Worm (Caenorhabditis elegans) whole organism, L4 larva: ENCODE data around the gene tag-77.

Source experiments
- F10B5.3 ChIP-seq: sonication (generic microtip); optimal IDR thresholded peaks from 2 replicates; lab custom pipeline; 2016; ENCODE audit warnings: mild to moderate bottlenecking, missing genetic modification characterization, missing compliant biosample characterization
- F37D6.2 ChIP-seq: sonication (generic microtip); optimal IDR thresholded peaks from 2 replicates; lab custom pipeline; 2016; ENCODE audit warnings: mild to moderate bottlenecking, missing genetic modification characterization, missing compliant biosample characterization
- F44E2.7 ChIP-seq: fragments of 200-800 bp; sonication (Bioruptor generic); IDR thresholded peaks from 2 replicates; pipeline ENCODE4 v2.1.2; 2022; ENCODE audit warnings: missing genetic modification characterization, missing compliant biosample characterization
- F49E8.2 ChIP-seq: sonication (generic microtip); optimal IDR thresholded peaks from 2 replicates; lab custom pipeline; 2016; ENCODE audit warnings: missing compliant biosample characterization, mild to moderate bottlenecking, missing genetic modification characterization, borderline replicate concordance
- Y48G9A.11 ChIP-seq: fragments of 200-800 bp; sonication (Bioruptor generic); IDR thresholded peaks from 2 replicates; pipeline ENCODE4 v1.3.6; 2022; ENCODE audit warnings: missing genetic modification reagents, missing genetic modification characterization, missing compliant biosample characterization
- Y75B8A.6 ChIP-seq: fragments of 200-800 bp; sonication (Bioruptor generic); IDR thresholded peaks from 2 replicates; pipeline ENCODE4 v1.3.6; 2022; ENCODE audit warnings: missing genetic modification reagents, missing genetic modification characterization, missing compliant biosample characterization
- ZK546.5 ChIP-seq, 2 experiments: sonication (generic microtip); optimal IDR thresholded peaks; 2 replicates each; lab custom pipeline; 2017; ENCODE audit warnings: missing biosample characterization in 2 of 2, missing genetic modification characterization in 2 of 2
- aha-1 ChIP-seq: fragments of 150-350 bp; peaks from one replicate; lab custom pipeline; 2014; ENCODE audit warnings: missing biosample characterization, missing genetic modification characterization
- arid-1 ChIP-seq: fragments of 200-800 bp; sonication (Bioruptor generic); conservative IDR thresholded peaks from 2 replicates; pipeline ENCODE4 v1.3.6; 2022; ENCODE audit warnings: missing genetic modification reagents, missing genetic modification characterization, missing compliant biosample characterization
- attf-4 ChIP-seq: sonication (generic microtip); optimal IDR thresholded peaks from 3 replicates; lab custom pipeline; 2017; ENCODE audit warnings: missing biosample characterization, missing genetic modification characterization
- ceh-20 ChIP-seq: fragments of 200-800 bp; sonication (Bioruptor generic); IDR thresholded peaks from 2 replicates; pipeline ENCODE4 v1.3.6; 2022; ENCODE audit warnings: missing genetic modification reagents, missing genetic modification characterization, missing compliant biosample characterization
- ceh-28 ChIP-seq: fragments of 150-350 bp; optimal IDR thresholded peaks from 2 replicates; lab custom pipeline; 2014; ENCODE audit warnings: missing biosample characterization, missing genetic modification reagents, missing genetic modification characterization
- ceh-44 ChIP-seq: fragments of 200-800 bp; sonication (Bioruptor generic); IDR thresholded peaks from 2 replicates; pipeline ENCODE4 v1.3.6; 2022; ENCODE audit warnings: missing genetic modification reagents, missing genetic modification characterization, missing compliant biosample characterization
- ceh-82 ChIP-seq: sonication (generic microtip); optimal IDR thresholded peaks from 2 replicates; lab custom pipeline; 2017; ENCODE audit warnings: missing biosample characterization, missing genetic modification characterization
- daf-19 ChIP-seq: fragments of 200-800 bp; sonication (Bioruptor generic); conservative IDR thresholded peaks from 2 replicates; pipeline ENCODE4 v1.3.6; 2022; ENCODE audit warnings: missing genetic modification characterization, missing compliant biosample characterization
- daf-8 ChIP-seq: fragments of 200-800 bp; sonication (Bioruptor generic); IDR thresholded peaks from 2 replicates; pipeline ENCODE4 v1.3.6; 2022; ENCODE audit warnings: missing genetic modification characterization, missing compliant biosample characterization
- dmd-9 ChIP-seq: fragments of 200-800 bp; sonication (Bioruptor generic); IDR thresholded peaks from 2 replicates; pipeline ENCODE4 v1.3.6; 2022; ENCODE audit warnings: missing genetic modification reagents, missing genetic modification characterization, missing compliant biosample characterization
- dpl-1 ChIP-seq: fragments of 150-350 bp; optimal IDR thresholded peaks from 2 replicates; lab custom pipeline; 2014; ENCODE audit warnings: missing biosample characterization, missing genetic modification reagents, missing genetic modification characterization
- hif-1 ChIP-seq, 2 experiments: sonication (generic microtip); optimal IDR thresholded peaks; 2 replicates each; lab custom pipeline; 2016 to 2017; ENCODE audit warnings: missing compliant biosample characterization in 2 of 2, missing genetic modification characterization in 2 of 2, missing genetic modification reagents in 2 of 2, missing genotype in 2 of 2, mild to moderate bottlenecking in 1 of 2
- hlh-11 ChIP-seq: fragments of 200-800 bp; sonication (Bioruptor generic); optimal IDR thresholded peaks from 2 replicates; lab custom pipeline; 2018; ENCODE audit warnings: mild to moderate bottlenecking, missing genetic modification characterization, missing compliant biosample characterization
- hlh-30 ChIP-seq: sonication (generic microtip); optimal IDR thresholded peaks from 2 replicates; lab custom pipeline; 2017; ENCODE audit warnings: antibody characterized with exemption, mild to moderate bottlenecking, missing genetic modification characterization, missing compliant biosample characterization; ENCODE audit not compliant: insufficient read depth
- jun-1 ChIP-seq: fragments of 150-350 bp; optimal IDR thresholded peaks from 2 replicates; lab custom pipeline; 2014; ENCODE audit warnings: missing biosample characterization, missing genetic modification reagents, missing genetic modification characterization
- lim-7 ChIP-seq: fragments of 200-800 bp; sonication (Bioruptor generic); IDR thresholded peaks from 2 replicates; pipeline ENCODE4 v1.3.6; 2022; ENCODE audit warnings: missing genetic modification characterization, missing compliant biosample characterization
- lin-29 ChIP-seq: fragments of 200-800 bp; sonication (Bioruptor generic); IDR thresholded peaks from 2 replicates; pipeline ENCODE4 v1.3.6; 2022; ENCODE audit warnings: missing genetic modification reagents, missing genetic modification characterization, missing compliant biosample characterization
- lin-39 ChIP-seq: fragments of 150-350 bp; optimal IDR thresholded peaks from 2 replicates; lab custom pipeline; 2014; ENCODE audit warnings: missing biosample characterization, missing genetic modification reagents, missing genetic modification characterization
- lir-3 ChIP-seq: sonication (generic microtip); optimal IDR thresholded peaks from 2 replicates; lab custom pipeline; 2016; ENCODE audit warnings: mild to moderate bottlenecking, missing genetic modification characterization, missing compliant biosample characterization
- lsy-2 ChIP-seq, 2 experiments: fragments of 150-350 bp in 1 of 2; sonication (generic microtip) in 1 of 2; optimal IDR thresholded peaks; 2 replicates each; lab custom pipeline; 2014 to 2017; ENCODE audit warnings: missing biosample characterization in 2 of 2, missing genetic modification characterization in 2 of 2
- mdl-1 ChIP-seq, 2 experiments: fragments of 150-350 bp in 1 of 2; sonication (generic microtip) in 1 of 2; optimal IDR thresholded peaks; 2 replicates each; lab custom pipeline; 2014 to 2017; ENCODE audit warnings: missing biosample characterization in 2 of 2, missing genetic modification characterization in 2 of 2
- mdt-29 ChIP-seq: fragments of 200-800 bp; sonication (Bioruptor generic); IDR thresholded peaks from 2 replicates; pipeline ENCODE4 v1.3.6; 2022; ENCODE audit warnings: missing genetic modification reagents, missing genetic modification characterization, missing compliant biosample characterization
- mep-1 ChIP-seq: fragments of 150-350 bp; sonication (generic microtip); optimal IDR thresholded peaks from 3 replicates; lab custom pipeline; 2014; ENCODE audit warnings: missing biosample characterization, missing genetic modification characterization
- nhr-10 ChIP-seq: fragments of 150-350 bp; optimal IDR thresholded peaks from 2 replicates; lab custom pipeline; 2014; ENCODE audit warnings: missing biosample characterization, missing genetic modification characterization
- nhr-102 ChIP-seq: sonication (generic microtip); optimal IDR thresholded peaks from 2 replicates; lab custom pipeline; 2016; ENCODE audit warnings: mild to moderate bottlenecking, missing genetic modification characterization, moderate library complexity, missing compliant biosample characterization
- nhr-11 ChIP-seq: fragments of 150-350 bp; optimal IDR thresholded peaks from 2 replicates; lab custom pipeline; 2014; ENCODE audit warnings: missing biosample characterization, missing genetic modification characterization
- nhr-111 ChIP-seq: fragments of 200-800 bp; sonication (Bioruptor generic); optimal IDR thresholded peaks from 2 replicates; lab custom pipeline; 2018; ENCODE audit warnings: mild to moderate bottlenecking, missing genetic modification characterization, missing compliant biosample characterization
- nhr-237 ChIP-seq: sonication (generic microtip); optimal IDR thresholded peaks from 2 replicates; lab custom pipeline; 2017; ENCODE audit warnings: missing biosample characterization, missing genetic modification characterization
- nhr-28 ChIP-seq: fragments of 150-350 bp; optimal IDR thresholded peaks from 2 replicates; lab custom pipeline; 2014; ENCODE audit warnings: missing biosample characterization, missing genetic modification characterization
- nhr-41 ChIP-seq: fragments of 200-800 bp; sonication (Bioruptor generic); IDR thresholded peaks from 2 replicates; pipeline ENCODE4 v1.3.6; 2022; ENCODE audit warnings: missing genetic modification reagents, missing genetic modification characterization, missing compliant biosample characterization
- nhr-48 ChIP-seq: sonication (generic microtip); optimal IDR thresholded peaks from 2 replicates; lab custom pipeline; 2016; ENCODE audit warnings: mild to moderate bottlenecking, missing genetic modification characterization, missing compliant biosample characterization
- nhr-77 ChIP-seq: fragments of 150-350 bp; optimal IDR thresholded peaks from 2 replicates; lab custom pipeline; 2014; ENCODE audit warnings: missing biosample characterization, missing genetic modification characterization
- pqm-1 ChIP-seq: sonication (generic microtip); optimal IDR thresholded peaks from 2 replicates; lab custom pipeline; 2017; ENCODE audit warnings: missing biosample characterization, missing genetic modification characterization
- saeg-2 ChIP-seq: fragments of 200-800 bp; sonication (Bioruptor generic); IDR thresholded peaks from 2 replicates; pipeline ENCODE4 v1.3.6; 2022; ENCODE audit warnings: missing genetic modification reagents, missing genetic modification characterization, missing compliant biosample characterization
- set-16 ChIP-seq: fragments of 200-800 bp; sonication (Bioruptor generic); IDR thresholded peaks from 2 replicates; pipeline ENCODE4 v1.3.6; 2022; ENCODE audit warnings: missing genetic modification reagents, missing genetic modification characterization, missing compliant biosample characterization
- skn-1 ChIP-seq: fragments of 150-350 bp; optimal IDR thresholded peaks from 2 replicates; lab custom pipeline; 2014; ENCODE audit warnings: missing biosample characterization, missing genetic modification characterization
- snpc-1.2 ChIP-seq: fragments of 200-800 bp; sonication (Bioruptor generic); IDR thresholded peaks from 2 replicates; pipeline ENCODE4 v1.3.6; 2022; ENCODE audit warnings: missing genetic modification reagents, missing genetic modification characterization, missing compliant biosample characterization
- unc-130 ChIP-seq: sonication (generic microtip); optimal IDR thresholded peaks from 2 replicates; lab custom pipeline; 2016; ENCODE audit warnings: missing genetic modification reagents, missing genetic modification characterization, missing compliant biosample characterization
- unc-39 ChIP-seq: sonication (generic microtip); optimal IDR thresholded peaks from 2 replicates; lab custom pipeline; 2017; ENCODE audit warnings: missing biosample characterization, missing genetic modification characterization
- vab-7 ChIP-seq: fragments of 200-800 bp; sonication (Bioruptor generic); IDR thresholded peaks from 2 replicates; pipeline ENCODE4 v1.3.6; 2022; ENCODE audit warnings: missing genetic modification reagents, missing genetic modification characterization, missing compliant biosample characterization
- zfp-2 ChIP-seq: sonication (generic microtip); optimal IDR thresholded peaks from 2 replicates; lab custom pipeline; 2016; ENCODE audit warnings: mild to moderate bottlenecking, missing genetic modification characterization, missing compliant biosample characterization
- ztf-7 ChIP-seq: fragments of 150-350 bp; optimal IDR thresholded peaks from 2 replicates; lab custom pipeline; 2014; ENCODE audit warnings: missing biosample characterization, missing genetic modification characterization

Gene tag-77

DNA sequence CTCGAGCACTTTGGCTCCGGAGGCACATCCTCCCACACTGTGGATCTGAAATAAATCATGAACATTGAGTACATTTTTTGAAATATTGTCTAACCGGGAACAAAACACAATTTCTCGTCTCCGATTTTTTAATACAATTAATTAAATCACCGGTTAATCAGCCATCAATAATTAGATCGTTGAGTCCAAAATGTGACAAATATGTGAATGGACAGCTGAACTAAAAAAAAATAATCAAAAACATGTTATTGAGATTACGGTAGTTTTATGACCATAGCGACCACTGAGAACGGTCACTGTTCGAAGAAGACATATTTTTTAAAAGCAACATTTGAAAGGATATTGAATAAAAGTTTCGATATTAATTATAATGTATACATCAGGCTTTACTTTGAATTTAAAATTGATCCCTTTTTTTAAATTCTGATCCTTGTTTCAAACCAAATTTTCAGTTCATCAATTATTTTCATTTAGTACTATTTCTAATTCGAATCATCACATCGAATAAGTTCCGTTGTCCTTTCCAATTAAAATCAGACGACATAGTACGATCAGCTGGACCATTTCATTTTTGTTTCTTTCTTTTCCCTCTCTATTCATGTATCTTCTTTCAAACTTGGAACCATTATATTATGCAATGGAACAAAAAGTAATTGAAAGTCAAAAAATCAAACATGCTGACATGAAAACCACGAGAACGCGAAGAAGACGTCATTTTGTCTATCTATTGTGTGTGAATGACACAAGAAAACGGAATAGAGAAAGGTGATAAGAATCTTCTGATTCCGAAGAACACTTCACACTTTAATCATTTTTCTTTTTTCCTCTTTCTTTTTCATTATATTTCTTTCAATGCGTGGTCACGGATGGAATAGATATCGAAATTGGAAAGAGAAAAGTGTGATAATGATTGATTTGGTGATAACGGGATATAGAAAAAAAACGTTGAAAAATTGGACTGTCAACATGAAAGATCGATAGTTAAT, 20.0 kb upstream of the tag-77 start (continued):
- no peak for TF ChIP-seq ceh-44 (GFP tag; lab: Robert Waterston, UW)
- TF ChIP-seq hlh-11 (tag; lab: Kevin White, UChicago): peak; percentile 97
- TF ChIP-seq hlh-30 (tag; lab: Kevin White, UChicago): peak; percentile 92
- TF ChIP-seq skn-1 (tag; lab: Kevin White, UChicago): no peak
- TF ChIP-seq ceh-20 (GFP tag; lab: Robert Waterston, UW): peak; percentile 87
- TF ChIP-seq F49E8.2: no peak
- no peak for TF ChIP-seq F10B5.3 (tag; lab: Kevin White, UChicago)
- TF ChIP-seq nhr-11 (tag; lab: Kevin White, UChicago): no peak
- TF ChIP-seq lsy-2 (tag; optimal IDR thresholded peaks at IDR 0.05; lab: Kevin White, UChicago): peak; percentile 33 to 72
- no peak for TF ChIP-seq set-16 (GFP tag; lab: Robert Waterston, UW)
- no peak for TF ChIP-seq mdt-29 (GFP tag; lab: Robert Waterston, UW)
- peak; percentile 75 for TF ChIP-seq mep-1
- TF ChIP-seq ZK546.5 (tag; optimal IDR thresholded peaks at IDR 0.05; lab: Kevin White, UChicago): no peak
- no peak for TF ChIP-seq zfp-2
- no peak for TF ChIP-seq dmd-9 (GFP tag; lab: Robert Waterston, UW)
- no peak for TF ChIP-seq unc-39
- TF ChIP-seq nhr-41: 0 out of 2 replicates have a peak, but pooled peaks have one; percentile 35
- TF ChIP-seq ztf-7: no peak
- TF ChIP-seq pqm-1: peak; percentile 100
- TF ChIP-seq lin-29 (GFP tag; lab: Robert Waterston, UW): no peak
- TF ChIP-seq vab-7: no peak
- TF ChIP-seq daf-19 (GFP tag; lab: Robert Waterston, UW): no peak
- TF ChIP-seq F37D6.2: no peak

DNA sequence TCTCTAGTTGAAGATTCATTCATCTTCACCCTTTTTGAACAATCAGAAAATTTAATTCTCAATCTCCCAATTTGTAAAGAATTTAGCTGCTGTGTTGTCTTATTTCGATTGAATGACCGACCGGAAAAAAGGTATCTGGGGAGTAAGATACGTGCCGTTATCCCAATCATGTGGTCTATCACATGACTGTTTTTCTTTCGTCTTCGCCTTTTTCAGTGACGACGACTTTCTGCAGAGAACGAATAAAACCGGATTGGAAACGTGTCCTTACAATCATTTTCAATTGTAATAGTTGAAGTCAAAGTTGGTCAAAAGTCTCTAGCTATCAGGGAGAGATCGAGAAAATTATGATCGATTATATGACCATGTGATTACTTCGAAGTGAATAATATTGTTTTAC, 18.7 kb upstream of the tag-77 start:
- TF ChIP-seq lin-39: no peak
- no peak for TF ChIP-seq Y48G9A.11 (GFP tag; lab: Robert Waterston, UW)
- TF ChIP-seq mdl-1 (tag; optimal IDR thresholded peaks at IDR 0.05; lab: Kevin White, UChicago): peak in 1 of 2 experiments; percentile 63
- TF ChIP-seq nhr-28 (tag; lab: Kevin White, UChicago): peak; percentile 75
- peak; percentile 20; the same call in 1 of the 2 replicates for TF ChIP-seq ceh-20 (GFP tag; lab: Robert Waterston, UW)
- TF ChIP-seq F44E2.7: no peak
- TF ChIP-seq nhr-48 (tag; lab: Kevin White, UChicago): peak; percentile 83
- TF ChIP-seq unc-39: no peak
- no peak for TF ChIP-seq daf-8 (GFP tag; lab: Robert Waterston, UW)
- no peak for TF ChIP-seq ceh-82 (tag; lab: Kevin White, UChicago)
- TF ChIP-seq mep-1: peak; percentile 43
- no peak for TF ChIP-seq saeg-2 (GFP tag; lab: Robert Waterston, UW)
- TF ChIP-seq arid-1 (GFP tag; lab: Robert Waterston, UW): no peak
- TF ChIP-seq nhr-10 (tag; lab: Kevin White, UChicago): no peak
- TF ChIP-seq jun-1 (tag; lab: Kevin White, UChicago): no peak
- TF ChIP-seq lir-3 (tag; lab: Kevin White, UChicago): no peak
- TF ChIP-seq lin-29 (GFP tag; lab: Robert Waterston, UW): no peak
- TF ChIP-seq ceh-44 (GFP tag; lab: Robert Waterston, UW): no peak
- no peak for TF ChIP-seq nhr-77 (tag; lab: Kevin White, UChicago)
- peak; percentile 94 for TF ChIP-seq aha-1 (tag; lab: Kevin White, UChicago)
- TF ChIP-seq snpc-1.2: no peak
- TF ChIP-seq dpl-1 (GFP tag; lab: Kevin White, UChicago): no peak
- TF ChIP-seq nhr-111: no peak
- peak; percentile 28 to 67 for TF ChIP-seq hif-1 (tag; optimal IDR thresholded peaks at IDR 0.05; lab: Kevin White, UChicago)
- TF ChIP-seq lim-7 (GFP tag; lab: Robert Waterston, UW): no peak
- no peak for TF ChIP-seq unc-130
- no peak for TF ChIP-seq F37D6.2
- TF ChIP-seq hlh-30 (tag; lab: Kevin White, UChicago): peak; percentile 82
- TF ChIP-seq nhr-237: no peak
- no peak for TF ChIP-seq nhr-102 (tag; lab: Kevin White, UChicago)
- no peak for TF ChIP-seq ceh-28 (tag; lab: Kevin White, UChicago)
- TF ChIP-seq attf-4 (tag; lab: Kevin White, UChicago): no peak
- no peak for TF ChIP-seq Y75B8A.6 (GFP tag; lab: Robert Waterston, UW)
